Fruit fly (Drosophila melanogaster) whole organism, embryonic: Measurements from ENCODE around the gene CG6569.

Experiments used
- CG11456 ChIP-seq: fragments of 200-800 bp; sonication (Bioruptor generic); IDR thresholded peaks from 3 replicates; pipeline ENCODE4 v1.3.6; 2022; ENCODE audit warnings: missing biosample characterization, missing genetic modification characterization
- CG1832 ChIP-seq: fragments of 200-800 bp; sonication (Bioruptor generic); optimal IDR thresholded peaks from 2 replicates; lab custom pipeline; 2017; ENCODE audit warnings: missing biosample characterization, mild to moderate bottlenecking, missing genetic modification characterization, inconsistent platforms
- CG2202 ChIP-seq: fragments of 200-800 bp; sonication (Bioruptor generic); optimal IDR thresholded peaks from 2 replicates; lab custom pipeline; 2018; ENCODE audit warnings: missing biosample characterization, mild to moderate bottlenecking, missing genetic modification characterization
- CG43689 ChIP-seq: fragments of 200-800 bp; sonication (Bioruptor generic); IDR thresholded peaks from 2 replicates; pipeline ENCODE4 v1.3.6; 2022; ENCODE audit warnings: missing biosample characterization, missing genetic modification characterization
- CG9215 ChIP-seq: fragments of 200-800 bp; sonication (Bioruptor generic); IDR thresholded peaks from 2 replicates; pipeline ENCODE4 v1.3.6; 2022; ENCODE audit warnings: missing biosample characterization, missing genetic modification characterization
- CG9876 ChIP-seq: fragments of 200-800 bp; sonication (Bioruptor generic); optimal IDR thresholded peaks from 2 replicates; lab custom pipeline; 2016; ENCODE audit warnings: missing biosample characterization, missing genetic modification characterization
- CoRest ChIP-seq: fragments of 200-800 bp; sonication (Bioruptor generic); optimal IDR thresholded peaks from 3 replicates; lab custom pipeline; 2018; ENCODE audit warnings: missing biosample characterization, mild to moderate bottlenecking, missing genetic modification characterization, moderate library complexity
- Dad ChIP-seq: fragments of 200-800 bp; sonication (Bioruptor generic); optimal IDR thresholded peaks from 3 replicates; lab custom pipeline; 2016; ENCODE audit warnings: missing biosample characterization, missing genetic modification characterization
- NC2β ChIP-seq: fragments of 200-800 bp; sonication (Bioruptor generic); optimal IDR thresholded peaks from 2 replicates; lab custom pipeline; 2016; ENCODE audit warnings: missing biosample characterization, missing genetic modification characterization
- TFAM ChIP-seq: fragments of 200-800 bp; sonication (Bioruptor generic); optimal IDR thresholded peaks from 2 replicates; lab custom pipeline; 2017; ENCODE audit warnings: missing biosample characterization, missing genetic modification characterization, inconsistent platforms
- p53 ChIP-seq: fragments of 200-800 bp; sonication (Bioruptor generic); optimal IDR thresholded peaks from 2 replicates; lab custom pipeline; 2016; ENCODE audit warnings: missing biosample characterization, missing genetic modification characterization
- sna ChIP-seq: fragments of 200-800 bp; sonication (Bioruptor generic); IDR thresholded peaks from 2 replicates; pipeline ENCODE4 v1.3.6; 2022; ENCODE audit warnings: missing biosample characterization, missing genetic modification characterization; ENCODE audit not compliant: partially characterized antibody
- tgo ChIP-seq: fragments of 200-800 bp; sonication (Bioruptor generic); IDR thresholded peaks from 3 replicates; pipeline ENCODE4 v1.3.6; 2022; ENCODE audit warnings: missing biosample characterization, missing genetic modification characterization
- usp ChIP-seq: fragments of >200 bp; optimal IDR thresholded peaks from 2 replicates; lab custom pipeline; 2017; ENCODE audit warnings: missing biosample characterization, missing genetic modification characterization

- TF ChIP-seq NC2β (no peak), usp (no peak), Dad (no peak), CG9876 (GFP tag; lab: Kevin White, UChicago) (no peak), TFAM (GFP tag; lab: Kevin White, UChicago) (no peak), p53 (GFP tag; lab: Kevin White, UChicago) (no peak), sna (no peak), CG9215 (no peak), CoRest (no peak), CG11456 (GFP tag; lab: Robert Waterston, UW) (no peak), CG1832 (GFP tag; lab: Kevin White, UChicago) (no peak), tgo (GFP tag; lab: Robert Waterston, UW) (no peak), CG2202 (tag; lab: Kevin White, UChicago) (no peak), CG43689 (GFP tag; lab: Robert Waterston, UW) (no peak)
These were observed 19.3 kb upstream of the CG6569 start, which contains the start of the genes CG6678 and dnd for dm6 chr3R:21886861-21887587.
